Fruit fly (Drosophila melanogaster) whole organism, embryonic: ENCODE data around the gene GABA-B-R2.

Experiments used
- ATbp ChIP-seq: fragments of 200-800 bp; sonication (Bioruptor generic); optimal IDR thresholded peaks from 2 replicates; lab custom pipeline; 2017; ENCODE audit warnings: missing biosample characterization, mild to moderate bottlenecking, missing genetic modification characterization, missing genetic modification reagents
- CG10147 ChIP-seq: fragments of 200-800 bp; sonication (Bioruptor generic); optimal IDR thresholded peaks from 2 replicates; lab custom pipeline; 2019; ENCODE audit warnings: missing biosample characterization, mild to moderate bottlenecking, missing genetic modification characterization, moderate library complexity
- CG10366 ChIP-seq: fragments of 200-800 bp; sonication (Bioruptor generic); IDR thresholded peaks from 2 replicates; pipeline ENCODE4 v1.3.6; 2022; ENCODE audit warnings: missing biosample characterization, missing genetic modification characterization
- CG10431 ChIP-seq: fragments of 200-800 bp; sonication (Bioruptor generic); optimal IDR thresholded peaks from 3 replicates; lab custom pipeline; 2018; ENCODE audit warnings: missing biosample characterization, mild to moderate bottlenecking, missing genetic modification characterization
- CG10959 ChIP-seq: fragments of 200-800 bp; sonication (Bioruptor generic); IDR thresholded peaks from 2 replicates; pipeline ENCODE4 v1.3.6; 2022; ENCODE audit warnings: missing biosample characterization, missing genetic modification characterization
- CG13296 ChIP-seq: fragments of 200-800 bp; sonication (Bioruptor generic); optimal IDR thresholded peaks from 3 replicates; lab custom pipeline; 2018; ENCODE audit warnings: missing biosample characterization, mild to moderate bottlenecking, missing genetic modification characterization
- CG13424 ChIP-seq: fragments of 200-800 bp; sonication (Bioruptor generic); optimal IDR thresholded peaks from 2 replicates; lab custom pipeline; 2019; ENCODE audit warnings: missing biosample characterization, mild to moderate bottlenecking, missing genetic modification characterization, moderate library complexity
- CG17186 ChIP-seq: fragments of 200-800 bp; sonication (Bioruptor generic); optimal IDR thresholded peaks from 3 replicates; lab custom pipeline; 2017; ENCODE audit warnings: missing biosample characterization, missing genetic modification reagents, missing genetic modification characterization
- CG17829 ChIP-seq: fragments of 200-800 bp; optimal IDR thresholded peaks from 2 replicates; lab custom pipeline; 2019; ENCODE audit warnings: missing biosample characterization, mild to moderate bottlenecking, missing genetic modification characterization, moderate library complexity
- CG2116 ChIP-seq: fragments of 200-800 bp; sonication (Bioruptor generic); optimal IDR thresholded peaks from 3 replicates; lab custom pipeline; 2018; ENCODE audit warnings: missing biosample characterization, mild to moderate bottlenecking, missing genetic modification characterization
- CG2678 ChIP-seq: fragments of 200-800 bp; sonication (Bioruptor generic); optimal IDR thresholded peaks from 3 replicates; lab custom pipeline; 2019; ENCODE audit warnings: missing biosample characterization, mild to moderate bottlenecking, missing genetic modification characterization, moderate library complexity
- CG4707 ChIP-seq: fragments of 200-800 bp; sonication (Bioruptor generic); optimal IDR thresholded peaks from 2 replicates; lab custom pipeline; 2018; ENCODE audit warnings: missing biosample characterization, mild to moderate bottlenecking, missing genetic modification characterization, moderate library complexity
- CG6654 ChIP-seq: fragments of 200-800 bp; sonication (Bioruptor generic); optimal IDR thresholded peaks from 2 replicates; lab custom pipeline; 2017; ENCODE audit warnings: missing biosample characterization, mild to moderate bottlenecking, missing genetic modification characterization
- CG6791 ChIP-seq: fragments of 200-800 bp; sonication (Bioruptor generic); IDR thresholded peaks from 3 replicates; pipeline ENCODE4 v1.3.6; 2022; ENCODE audit warnings: missing biosample characterization, missing genetic modification characterization; ENCODE audit not compliant: partially characterized antibody
- CG7271 ChIP-seq: fragments of 200-800 bp; sonication (Bioruptor generic); optimal IDR thresholded peaks from 2 replicates; lab custom pipeline; 2018; ENCODE audit warnings: missing biosample characterization, mild to moderate bottlenecking, missing genetic modification characterization, moderate library complexity
- CG8281 ChIP-seq: fragments of 200-800 bp; sonication (Bioruptor generic); optimal IDR thresholded peaks from 2 replicates; lab custom pipeline; 2018; ENCODE audit warnings: missing biosample characterization, mild to moderate bottlenecking, missing genetic modification characterization, moderate library complexity
- CTCF ChIP-seq: fragments of 200-800 bp; sonication (Bioruptor generic); optimal IDR thresholded peaks from 2 replicates; lab custom pipeline; 2017; ENCODE audit warnings: missing biosample characterization, mild to moderate bottlenecking, missing genetic modification characterization, moderate library complexity
- Dek ChIP-seq: fragments of 200-800 bp; sonication (Bioruptor generic); optimal IDR thresholded peaks from 3 replicates; lab custom pipeline; 2019; ENCODE audit warnings: missing biosample characterization, mild to moderate bottlenecking, missing genetic modification characterization, moderate library complexity
- Hmx ChIP-seq: fragments of 200-800 bp; sonication (Bioruptor generic); optimal IDR thresholded peaks from 2 replicates; lab custom pipeline; 2016; ENCODE audit warnings: missing biosample characterization, missing genetic modification characterization
- Hr39 ChIP-seq: fragments of >200 bp; optimal IDR thresholded peaks from 2 replicates; lab custom pipeline; 2017
- MESR4 ChIP-seq: fragments of 200-800 bp; sonication (Bioruptor generic); optimal IDR thresholded peaks from 2 replicates; lab custom pipeline; 2018; ENCODE audit warnings: missing biosample characterization, mild to moderate bottlenecking, missing genetic modification characterization, moderate library complexity
- Meics ChIP-seq: fragments of 200-800 bp; sonication (Bioruptor generic); optimal IDR thresholded peaks from 2 replicates; lab custom pipeline; 2017; ENCODE audit warnings: missing biosample characterization, mild to moderate bottlenecking, missing genetic modification characterization
- Nf-YB ChIP-seq: fragments of 200-800 bp; sonication (Bioruptor generic); optimal IDR thresholded peaks from 3 replicates; lab custom pipeline; 2019; ENCODE audit warnings: missing biosample characterization, mild to moderate bottlenecking, missing genetic modification characterization, moderate library complexity
- Poxn ChIP-seq: fragments of 200-800 bp; sonication (Bioruptor generic); IDR thresholded peaks from 2 replicates; pipeline ENCODE4 v1.3.6; 2022; ENCODE audit warnings: missing biosample characterization, missing genetic modification characterization
- Taf1 ChIP-seq: fragments of 200-800 bp; sonication (Bioruptor generic); IDR thresholded peaks from 2 replicates; pipeline ENCODE4 v1.3.6; 2022; ENCODE audit warnings: missing biosample characterization, missing genetic modification characterization
- Usf ChIP-seq: fragments of 200-800 bp; sonication (Bioruptor generic); optimal IDR thresholded peaks from 2 replicates; lab custom pipeline; 2017; ENCODE audit warnings: missing genotype, missing biosample characterization, missing genetic modification characterization
- Xrp1 ChIP-seq: fragments of 200-800 bp; sonication (Bioruptor generic); IDR thresholded peaks from 2 replicates; pipeline ENCODE4 v1.3.6; 2022; ENCODE audit warnings: missing biosample characterization, missing genetic modification characterization
- ase ChIP-seq: fragments of 200-800 bp; sonication (Bioruptor generic); IDR thresholded peaks from 3 replicates; pipeline ENCODE4 v1.3.6; 2022; ENCODE audit warnings: missing biosample characterization, missing genetic modification characterization
- bsh ChIP-seq, 2 experiments: fragments of 200-800 bp; sonication (Bioruptor generic); optimal IDR thresholded peaks; 2 replicates each; lab custom pipeline; 2017 to 2018; ENCODE audit warnings: mild to moderate bottlenecking in 2 of 2, missing biosample characterization in 2 of 2, missing genetic modification characterization in 2 of 2, moderate library complexity in 1 of 2
- caup ChIP-seq: fragments of 200-800 bp; sonication (Bioruptor generic); optimal IDR thresholded peaks from 3 replicates; lab custom pipeline; 2017; ENCODE audit warnings: missing biosample characterization, mild to moderate bottlenecking, missing genetic modification characterization, moderate library complexity; ENCODE audit not compliant: severe bottlenecking
- crol ChIP-seq: fragments of 200-800 bp; sonication (Bioruptor generic); IDR thresholded peaks from 2 replicates; pipeline ENCODE4 v1.3.6; 2022; ENCODE audit warnings: missing biosample characterization, missing genetic modification characterization
- crp ChIP-seq, 2 experiments: fragments of 200-800 bp; sonication (Bioruptor generic); optimal IDR thresholded peaks; 2 replicates in 1 of 2; 3 replicates in 1 of 2; lab custom pipeline; 2017; ENCODE audit warnings: missing biosample characterization in 2 of 2, missing genetic modification characterization in 2 of 2, mild to moderate bottlenecking in 1 of 2, moderate library complexity in 1 of 2
- da ChIP-seq: fragments of 200-800 bp; sonication (Bioruptor generic); optimal IDR thresholded peaks from 2 replicates; lab custom pipeline; 2016; ENCODE audit warnings: missing biosample characterization, missing genetic modification characterization
- dati ChIP-seq: fragments of 200-800 bp; sonication (Bioruptor generic); IDR thresholded peaks from 2 replicates; pipeline ENCODE4 v1.3.6; 2022; ENCODE audit warnings: missing biosample characterization, missing genetic modification characterization
- dpn ChIP-seq, 2 experiments: fragments of 200-800 bp; sonication (Bioruptor generic); optimal IDR thresholded peaks; 3 replicates each; lab custom pipeline; 2016; ENCODE audit warnings: missing biosample characterization in 2 of 2, missing genetic modification characterization in 2 of 2
- eyg ChIP-seq: fragments of 200-800 bp; sonication (Bioruptor generic); optimal IDR thresholded peaks from 3 replicates; lab custom pipeline; 2016; ENCODE audit warnings: missing biosample characterization, missing genetic modification characterization
- fd102C ChIP-seq: fragments of 200-800 bp; sonication (Bioruptor generic); optimal IDR thresholded peaks from 2 replicates; lab custom pipeline; 2018; ENCODE audit warnings: missing biosample characterization, mild to moderate bottlenecking, missing genetic modification characterization, moderate library complexity
- fd64A ChIP-seq: fragments of 200-800 bp; sonication (Bioruptor generic); optimal IDR thresholded peaks from 3 replicates; lab custom pipeline; 2018; ENCODE audit warnings: missing biosample characterization, mild to moderate bottlenecking, missing genetic modification characterization
- hb ChIP-seq: fragments of 200-800 bp; sonication (Bioruptor generic); IDR thresholded peaks from 3 replicates; pipeline ENCODE4 v1.3.6; 2022; ENCODE audit warnings: missing biosample characterization, missing genetic modification characterization; ENCODE audit not compliant: partially characterized antibody
- hth ChIP-seq: fragments of >200 bp; optimal IDR thresholded peaks from 2 replicates; lab custom pipeline; 2017; ENCODE audit warnings: inconsistent platforms
- nerfin-1 ChIP-seq: fragments of 200-800 bp; sonication (Bioruptor generic); optimal IDR thresholded peaks from 3 replicates; lab custom pipeline; 2019; ENCODE audit warnings: missing biosample characterization, mild to moderate bottlenecking, missing genetic modification characterization, moderate library complexity
- oc ChIP-seq: fragments of 200-800 bp; sonication (Bioruptor generic); optimal IDR thresholded peaks from 2 replicates; lab custom pipeline; 2018; ENCODE audit warnings: missing biosample characterization, mild to moderate bottlenecking, missing genetic modification characterization, moderate library complexity
- onecut ChIP-seq: fragments of 200-800 bp; sonication (Bioruptor generic); IDR thresholded peaks from 2 replicates; pipeline ENCODE4 v1.3.6; 2022; ENCODE audit warnings: missing biosample characterization, missing genetic modification characterization
- pan ChIP-seq, 4 experiments: fragments of >200 bp in 3 of 4; fragments of 200-800 bp in 1 of 4; sonication (Bioruptor generic) in 1 of 4; optimal IDR thresholded peaks in 3 of 4; IDR thresholded peaks in 1 of 4; 2 replicates each; pipeline versions ENCODE4 v1.3.6 to Lab custom; 2017 to 2022; ENCODE audit warnings: missing biosample characterization in 2 of 4, missing genetic modification characterization in 2 of 4, mixed read lengths in 1 of 4
- pfk ChIP-seq: fragments of 200-800 bp; sonication (Bioruptor generic); optimal IDR thresholded peaks from 2 replicates; lab custom pipeline; 2018; ENCODE audit warnings: missing biosample characterization, mild to moderate bottlenecking, missing genetic modification characterization, moderate library complexity
- rib ChIP-seq: fragments of 200-800 bp; sonication (Bioruptor generic); IDR thresholded peaks from 2 replicates; pipeline ENCODE4 v1.3.6; 2022; ENCODE audit warnings: missing biosample characterization, missing genetic modification characterization
- sens-2 ChIP-seq: fragments of 200-800 bp; sonication (Bioruptor generic); IDR thresholded peaks from 2 replicates; pipeline ENCODE4 v1.3.6; 2022; ENCODE audit warnings: missing biosample characterization, missing genetic modification characterization
- sug ChIP-seq: fragments of 200-800 bp; optimal IDR thresholded peaks from 2 replicates; lab custom pipeline; 2019; ENCODE audit warnings: missing biosample characterization, mild to moderate bottlenecking, missing genetic modification characterization, moderate library complexity
- tin ChIP-seq: fragments of 200-800 bp; sonication (Bioruptor generic); optimal IDR thresholded peaks from 3 replicates; lab custom pipeline; 2016; ENCODE audit warnings: missing biosample characterization, missing genetic modification characterization
- vnd ChIP-seq: fragments of 200-800 bp; sonication (Bioruptor generic); IDR thresholded peaks from 3 replicates; pipeline ENCODE4 v1.3.6; 2022; ENCODE audit warnings: missing biosample characterization, missing genetic modification characterization; ENCODE audit not compliant: partially characterized antibody

Gene GABA-B-R2

dm6 chr3R:21781448-21781847 is 5.8 kb upstream of the GABA-B-R2 start (continued):
- TF ChIP-seq Hmx (no peak), Xrp1 (GFP tag; lab: Robert Waterston, UW) (peak; percentile 75), CG2678 (tag; lab: Kevin White, UChicago) (peak; percentile 80), pfk (GFP tag; lab: Kevin White, UChicago) (no peak), CG10431 (no peak), dpn (GFP tag; optimal IDR thresholded peaks at IDR 0.05; lab: Kevin White, UChicago) (peak; percentile 63 to 65), crp (GFP tag; optimal IDR thresholded peaks at IDR 0.05; lab: Kevin White, UChicago) (no peak), CG13424 (peak; percentile 67), eyg (GFP tag; lab: Kevin White, UChicago) (no peak), CG7271 (tag; lab: Kevin White, UChicago) (no peak), ATbp (GFP tag; lab: Kevin White, UChicago) (peak; percentile 36), Taf1 (no peak), MESR4 (no peak), hb (GFP tag; lab: Robert Waterston, UW) (no peak), rib (no peak), hth (lab: Kevin White, UChicago) (no peak), nerfin-1 (tag; lab: Kevin White, UChicago) (peak; percentile 34), ase (0 out of 3 replicates have a peak, but pooled peaks have one; percentile 36), CG6654 (GFP tag; lab: Kevin White, UChicago) (peak; percentile 37), CG17186 (GFP tag; lab: Kevin White, UChicago) (no peak), fd64A (GFP tag; lab: Kevin White, UChicago) (no peak), onecut (GFP tag; lab: Robert Waterston, UW) (peak; percentile 31; the same call in 1 of the 2 replicates), CG6791 (no peak), caup (GFP tag; lab: Kevin White, UChicago) (peak; percentile 35), CG8281 (tag; lab: Kevin White, UChicago) (peak; percentile 19), CG2116 (GFP tag; lab: Kevin White, UChicago) (no peak), CG4707 (GFP tag; lab: Kevin White, UChicago) (no peak), vnd (GFP tag; lab: Robert Waterston, UW) (no peak), oc (tag; lab: Kevin White, UChicago) (no peak), CG10147 (peak; percentile 41), bsh (GFP tag; optimal IDR thresholded peaks at IDR 0.05; lab: Kevin White, UChicago) (peak; percentile 78 to 80), pan (optimal IDR thresholded peaks at IDR 0.05; lab: Kevin White, UChicago) (no peak), pan (GFP tag; optimal IDR thresholded peaks at IDR 0.05 in 1 of 2, IDR thresholded peaks at IDR 0.05 in 1 of 2) (peak in 1 of 2 experiments; percentile 65), Dek (tag; lab: Kevin White, UChicago) (peak; percentile 13), CTCF (GFP tag; lab: Kevin White, UChicago) (no peak), CG10959 (GFP tag; lab: Robert Waterston, UW) (0 out of 2 replicates have a peak, but pooled peaks have one; percentile 34), sug (tag; lab: Kevin White, UChicago) (peak; percentile 17), CG17829 (tag; lab: Kevin White, UChicago) (peak; percentile 70), Poxn (no peak), dati (GFP tag; lab: Robert Waterston, UW) (no peak), Meics (GFP tag; lab: Kevin White, UChicago) (peak; percentile 72), fd102C (GFP tag; lab: Kevin White, UChicago) (no peak), Nf-YB (GFP tag; lab: Kevin White, UChicago) (peak; percentile 36), Hr39 (no peak), CG13296 (peak; percentile 74), tin (GFP tag; lab: Kevin White, UChicago) (peak; percentile 55), da (GFP tag; lab: Kevin White, UChicago) (no peak), CG10366 (peak; percentile 57), Usf (GFP tag; lab: Kevin White, UChicago) (peak; percentile 35), sens-2 (GFP tag; lab: Robert Waterston, UW) (no peak), crol (no peak)
